Worm (Caenorhabditis elegans) whole organism, mixed stage, embryonic: Measurements from ENCODE around the gene amdh-1.

ENCODE experiments used
- M03D4.4 ChIP-seq: sonication (generic microtip); optimal IDR thresholded peaks from 2 replicates; lab custom pipeline; 2017; ENCODE audit warnings: mild to moderate bottlenecking, missing genetic modification characterization, missing compliant biosample characterization
- lsy-2 ChIP-seq: fragments of 150-350 bp; optimal IDR thresholded peaks from 2 replicates; lab custom pipeline; 2014; ENCODE audit warnings: missing biosample characterization, missing genetic modification characterization
- mab-5 ChIP-seq: fragments of 150-350 bp; optimal IDR thresholded peaks from 2 replicates; lab custom pipeline; 2014; ENCODE audit warnings: missing biosample characterization, missing genetic modification characterization
- nhr-12 ChIP-seq: fragments of 150-350 bp; optimal IDR thresholded peaks from 2 replicates; lab custom pipeline; 2014; ENCODE audit warnings: missing biosample characterization, missing genetic modification characterization
- sptf-1 ChIP-seq: sonication (generic microtip); optimal IDR thresholded peaks from 2 replicates; lab custom pipeline; 2017; ENCODE audit warnings: mild to moderate bottlenecking, missing genetic modification characterization, moderate library complexity, missing compliant biosample characterization

- TF ChIP-seq M03D4.4 (tag; lab: Kevin White, UChicago) = no peak
- TF ChIP-seq sptf-1 (tag; lab: Kevin White, UChicago) = no peak
- no peak for TF ChIP-seq lsy-2
- TF ChIP-seq mab-5 (tag; lab: Kevin White, UChicago) = no peak
- no peak for TF ChIP-seq nhr-12
These were observed 59.8 kb downstream of the amdh-1 start for ce11 chrIII:6311452-6311851.
